Worm (Caenorhabditis elegans): ENCODE results near the gene C45G9.15.
A peak's percentile ranks its signal among the peaks of the same experiment; 100 is the strongest.

The C45G9.15 gene

DNA sequence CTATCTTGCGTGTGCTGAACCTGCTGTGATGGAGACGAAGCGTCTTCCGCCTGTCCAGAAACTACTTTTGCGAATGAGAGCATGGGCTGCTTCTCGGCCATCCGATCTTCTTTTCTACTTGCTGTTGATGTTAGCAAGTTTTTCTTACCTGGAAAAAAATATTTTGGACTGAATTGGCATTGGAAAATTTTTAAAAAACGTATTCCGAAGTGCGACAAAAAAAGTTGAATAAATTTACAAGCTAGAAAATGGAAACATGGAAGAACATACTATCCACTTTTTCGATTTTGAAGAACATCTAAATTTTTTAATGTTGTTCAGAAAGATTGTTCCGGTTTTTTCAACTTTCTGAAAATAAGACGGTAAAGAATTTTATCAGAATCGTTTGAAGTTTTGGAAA lies 34.3 kb downstream of the C45G9.15 start, which contains the start of gene larp-1:
larp-1 (minus strand) TSS at position 101 of the 400 bp plus-strand sequence.
- TF ChIP-seq snpc-4 (tag; optimal IDR thresholded peaks at IDR 0.05) (no peak), unc-62 (GFP tag; optimal IDR thresholded peaks at IDR 0.05) (no peak), ceh-82 (tag; optimal IDR thresholded peaks at IDR 0.05) (no peak), fkh-2 (tag; optimal IDR thresholded peaks at IDR 0.05) (no peak), nhr-12 (tag; optimal IDR thresholded peaks at IDR 0.05) (no peak), lsy-12 (tag; optimal IDR thresholded peaks at IDR 0.05) (no peak), skn-1 (tag; optimal IDR thresholded peaks at IDR 0.05) (no peak), mml-1 (tag; optimal IDR thresholded peaks at IDR 0.05) (no peak), elt-3 (tag; optimal IDR thresholded peaks at IDR 0.05) (no peak), nhr-43 (tag; optimal IDR thresholded peaks at IDR 0.05; ENCODE audit: poor library complexity, severe bottlenecking) (no peak), nhr-11 (tag; optimal IDR thresholded peaks at IDR 0.05) (no peak), nhr-77 (tag; optimal IDR thresholded peaks at IDR 0.05) (no peak)

DNA sequence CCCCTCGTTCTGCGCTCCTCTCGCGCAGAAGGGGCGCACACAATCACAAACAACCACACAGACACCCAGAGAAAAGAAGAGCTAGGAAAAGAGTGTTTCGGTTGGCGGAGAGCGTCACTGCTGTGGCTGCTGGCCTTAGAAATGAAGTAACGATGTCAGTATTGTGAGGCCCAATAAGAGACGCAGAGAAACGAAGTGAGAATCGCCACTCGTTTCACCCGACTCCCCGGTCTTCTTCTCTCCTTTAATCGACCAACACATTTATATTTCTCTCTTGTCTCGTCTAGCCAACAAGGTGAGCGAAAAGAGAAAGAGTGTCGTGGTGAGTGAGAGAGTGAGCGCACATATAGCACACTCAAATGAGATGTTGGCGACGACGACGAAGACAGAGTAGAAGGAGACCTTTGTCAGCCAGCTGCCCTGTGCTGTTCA lies 37.9 kb downstream of the C45G9.15 start:
- TF ChIP-seq nhr-76 (tag; optimal IDR thresholded peaks at IDR 0.05), result no peak
- TF ChIP-seq nfya-1 (tag; optimal IDR thresholded peaks at IDR 0.05; ENCODE audit: insufficient read depth), result peak; percentile 91
- TF ChIP-seq nhr-11 (tag; optimal IDR thresholded peaks at IDR 0.05), result peak; percentile 89
- TF ChIP-seq fkh-10 (GFP tag; optimal IDR thresholded peaks at IDR 0.05), result peak; percentile 12
- TF ChIP-seq nhr-237 (tag; optimal IDR thresholded peaks at IDR 0.05), result no peak
- peak; percentile 51 for TF ChIP-seq unc-62 (GFP tag; optimal IDR thresholded peaks at IDR 0.05)
- peak; percentile 15 for TF ChIP-seq fos-1 (tag; optimal IDR thresholded peaks at IDR 0.05)
- peak; percentile 83 for TF ChIP-seq nhr-23 (tag; optimal IDR thresholded peaks at IDR 0.05)
- peak; percentile 63 for TF ChIP-seq elt-1 (tag; optimal IDR thresholded peaks at IDR 0.05)
- TF ChIP-seq mdl-1 (tag; optimal IDR thresholded peaks at IDR 0.05), result peak; percentile 41
- peak; percentile 44 for TF ChIP-seq ama-1 (optimal IDR thresholded peaks at IDR 0.05)
- no peak for TF ChIP-seq elt-3 (tag; optimal IDR thresholded peaks at IDR 0.05)
- peak; percentile 38 for TF ChIP-seq pqm-1 (tag; optimal IDR thresholded peaks at IDR 0.05)
- TF ChIP-seq lin-15B (tag; optimal IDR thresholded peaks at IDR 0.05), result peak; percentile 73
- no peak for TF ChIP-seq ceh-82 (tag; optimal IDR thresholded peaks at IDR 0.05)
- TF ChIP-seq egl-5 (tag; optimal IDR thresholded peaks at IDR 0.05), result peak; percentile 26
- no peak for TF ChIP-seq nhr-28 (tag; optimal IDR thresholded peaks at IDR 0.05)
- peak; percentile 55 for TF ChIP-seq R02D3.7 (tag; optimal IDR thresholded peaks at IDR 0.05)
- no peak for TF ChIP-seq aly-2 (tag; optimal IDR thresholded peaks at IDR 0.05)
- no peak for TF ChIP-seq ZK546.5 (tag; optimal IDR thresholded peaks at IDR 0.05)
- no peak for TF ChIP-seq eor-1 (tag; optimal IDR thresholded peaks at IDR 0.05)
- peak; percentile 87 for TF ChIP-seq pha-4 (tag; optimal IDR thresholded peaks at IDR 0.05)
- no peak for TF ChIP-seq ceh-9 (tag; optimal IDR thresholded peaks at IDR 0.05)
- TF ChIP-seq jun-1 (tag; optimal IDR thresholded peaks at IDR 0.05), result peak; percentile 90
- no peak for TF ChIP-seq nhr-67 (tag; optimal IDR thresholded peaks at IDR 0.05)
- peak; percentile 12 for TF ChIP-seq ceh-16 (tag; optimal IDR thresholded peaks at IDR 0.05)
- no peak for TF ChIP-seq ztf-11 (tag; optimal IDR thresholded peaks at IDR 0.05)
- TF ChIP-seq elt-2 (tag; optimal IDR thresholded peaks at IDR 0.05), result peak; percentile 66
- TF ChIP-seq unc-39 (tag; optimal IDR thresholded peaks at IDR 0.05), result no peak
- TF ChIP-seq nhr-12 (tag; optimal IDR thresholded peaks at IDR 0.05), result no peak
- peak; percentile 38 for TF ChIP-seq skn-1 (tag; optimal IDR thresholded peaks at IDR 0.05)
- TF ChIP-seq snpc-4 (tag; optimal IDR thresholded peaks at IDR 0.05), result peak; percentile 74
- TF ChIP-seq hmg-11 (tag; optimal IDR thresholded peaks at IDR 0.05), result peak; percentile 93
- peak; percentile 76 for TF ChIP-seq lsy-12 (tag; optimal IDR thresholded peaks at IDR 0.05)
- no peak for TF ChIP-seq zag-1 (tag; optimal IDR thresholded peaks at IDR 0.05)
- no peak for TF ChIP-seq daf-12 (tag; optimal IDR thresholded peaks at IDR 0.05)
- no peak for TF ChIP-seq sea-2 (GFP tag; optimal IDR thresholded peaks at IDR 0.05)
- TF ChIP-seq ceh-28 (tag; optimal IDR thresholded peaks at IDR 0.05), result peak; percentile 75
- TF ChIP-seq fkh-2 (tag; optimal IDR thresholded peaks at IDR 0.05), result no peak
- no peak for TF ChIP-seq mml-1 (tag; optimal IDR thresholded peaks at IDR 0.05)
- TF ChIP-seq nhr-43 (tag; optimal IDR thresholded peaks at IDR 0.05; ENCODE audit: poor library complexity, severe bottlenecking), result no peak
- peak; percentile 91 for TF ChIP-seq nhr-25 (tag; optimal IDR thresholded peaks at IDR 0.05)
- no peak for TF ChIP-seq nhr-77 (tag; optimal IDR thresholded peaks at IDR 0.05)
- peak; percentile 64 for TF ChIP-seq egl-27 (tag; optimal IDR thresholded peaks at IDR 0.05)
- peak; percentile 76 for TF ChIP-seq tbx-2 (tag; optimal IDR thresholded peaks at IDR 0.05)
- TF ChIP-seq lin-39 (tag; optimal IDR thresholded peaks at IDR 0.05), result peak; percentile 95
- peak; percentile 66 for TF ChIP-seq ztf-4 (tag; optimal IDR thresholded peaks at IDR 0.05)

Measured in whole organism, L3 larva.